Worm (Caenorhabditis elegans): Measurements from ENCODE around the gene aptf-3.

The aptf-3 gene

ce11 chrII:8607662-8608061, 13.7 kb downstream of the aptf-3 start, which contains the start of gene F28C6.10:
F28C6.10 (plus strand) TSS chrII:8607962.
- no peak for TF ChIP-seq unc-62 (GFP tag; optimal IDR thresholded peaks at IDR 0.05)

ce11 chrII:8610085-8610484, 16.1 kb downstream of the aptf-3 start, which contains the start of gene F28C6.9:
F28C6.9 (minus strand) TSS chrII:8610185.
- no peak for TF ChIP-seq unc-62 (GFP tag; optimal IDR thresholded peaks at IDR 0.05)

ce11 chrII:8610585-8610984, 16.6 kb downstream of the aptf-3 start:
- no peak for TF ChIP-seq unc-62 (GFP tag; optimal IDR thresholded peaks at IDR 0.05)

ce11 chrII:8611330-8611729, 17.3 kb downstream of the aptf-3 start:
- no peak for TF ChIP-seq unc-62 (GFP tag; optimal IDR thresholded peaks at IDR 0.05)

ce11 chrII:8612470-8612869, 18.5 kb downstream of the aptf-3 start, which contains the start of gene T22C8.1:
T22C8.1 (plus strand) TSS chrII:8612770.
- TF ChIP-seq unc-62 (GFP tag; optimal IDR thresholded peaks at IDR 0.05), result no peak

- TF ChIP-seq unc-62 (GFP tag; optimal IDR thresholded peaks at IDR 0.05), result no peak
These were observed 22.2 kb downstream of the aptf-3 start for ce11 chrII:8616155-8616554.

- TF ChIP-seq unc-62 (GFP tag; optimal IDR thresholded peaks at IDR 0.05), result no peak
These were observed 23.5 kb downstream of the aptf-3 start, which contains the start of gene chhy-1 for ce11 chrII:8617516-8617915. chhy-1 (minus strand) TSS chrII:8617616.

- no peak for TF ChIP-seq unc-62 (GFP tag; optimal IDR thresholded peaks at IDR 0.05)
These were observed 27.9 kb downstream of the aptf-3 start, which contains the start of gene T22C8.3 for ce11 chrII:8621883-8622282. T22C8.3 (minus strand) TSS chrII:8621983.

- TF ChIP-seq unc-62 (GFP tag; optimal IDR thresholded peaks at IDR 0.05), result no peak
These were observed 29.4 kb downstream of the aptf-3 start, which contains the start of gene T22C8.4 for ce11 chrII:8623396-8623795. T22C8.4 (minus strand) TSS chrII:8623496.

- TF ChIP-seq unc-62 (GFP tag; optimal IDR thresholded peaks at IDR 0.05), result no peak
These were observed 31.2 kb downstream of the aptf-3 start, which contains the start of gene sptf-2 for ce11 chrII:8625163-8625562. sptf-2 (plus strand) TSS chrII:8625459.

ce11 chrII:8626598-8626997, 32.6 kb downstream of the aptf-3 start:
- no peak for TF ChIP-seq unc-62 (GFP tag; optimal IDR thresholded peaks at IDR 0.05)

ce11 chrII:8627907-8628306, 33.9 kb downstream of the aptf-3 start:
- TF ChIP-seq unc-62 (GFP tag; optimal IDR thresholded peaks at IDR 0.05), result no peak

ce11 chrII:8630088-8630487, 36.1 kb downstream of the aptf-3 start, which contains the start of gene T22C8.6:
T22C8.6 (minus strand) TSS chrII:8630281.
- no peak for TF ChIP-seq unc-62 (GFP tag; optimal IDR thresholded peaks at IDR 0.05)

- no peak for TF ChIP-seq unc-62 (GFP tag; optimal IDR thresholded peaks at IDR 0.05)
These were observed 37.8 kb downstream of the aptf-3 start for ce11 chrII:8631766-8632165.

- no peak for TF ChIP-seq unc-62 (GFP tag; optimal IDR thresholded peaks at IDR 0.05)
These were observed 40.4 kb downstream of the aptf-3 start, which contains the start of gene cutl-12 for ce11 chrII:8634386-8634785. cutl-12 (minus strand) TSS chrII:8634486.

ce11 chrII:8637615-8638014, 43.6 kb downstream of the aptf-3 start, which contains the start of gene vab-9:
vab-9 (minus strand) TSS chrII:8637715.
- TF ChIP-seq unc-62 (GFP tag; optimal IDR thresholded peaks at IDR 0.05), result no peak

- no peak for TF ChIP-seq unc-62 (GFP tag; optimal IDR thresholded peaks at IDR 0.05)
These were observed 45.6 kb downstream of the aptf-3 start for ce11 chrII:8639553-8639952.

- no peak for TF ChIP-seq unc-62 (GFP tag; optimal IDR thresholded peaks at IDR 0.05)
These were observed 46.5 kb downstream of the aptf-3 start for ce11 chrII:8640503-8640902.

All from whole organism, dauer.